Worm (Caenorhabditis elegans) whole organism, late embryonic: ENCODE data around the gene cpr-3.

ENCODE experiments used
- C08G9.2 ChIP-seq: sonication (generic microtip); optimal IDR thresholded peaks from 2 replicates; lab custom pipeline; 2016; ENCODE audit warnings: mild to moderate bottlenecking, missing genetic modification characterization, moderate library complexity, missing compliant biosample characterization
- fax-1 ChIP-seq: sonication (generic microtip); optimal IDR thresholded peaks from 2 replicates; lab custom pipeline; 2016; ENCODE audit warnings: missing genotype, missing genetic modification characterization, missing compliant biosample characterization
- hlh-13 ChIP-seq: fragments of 200-800 bp; sonication (Bioruptor generic); optimal IDR thresholded peaks from 2 replicates; lab custom pipeline; 2018; ENCODE audit warnings: mild to moderate bottlenecking, missing genetic modification characterization, missing compliant biosample characterization
- odd-2 ChIP-seq: sonication (generic microtip); optimal IDR thresholded peaks from 2 replicates; lab custom pipeline; 2017; ENCODE audit warnings: antibody characterized with exemption, mild to moderate bottlenecking, missing genetic modification characterization, missing compliant biosample characterization

- TF ChIP-seq fax-1 (tag; lab: Kevin White, UChicago): no peak
- TF ChIP-seq hlh-13: no peak
- TF ChIP-seq C08G9.2 (tag; lab: Kevin White, UChicago): no peak
- no peak for TF ChIP-seq odd-2 (tag; lab: Kevin White, UChicago)
Measured at ce11 chrV:15272263-15272662, 26.2 kb downstream of the cpr-3 start, which contains the start of gene T10H4.4.
